Worm (Caenorhabditis elegans) whole organism, L4 larva: ENCODE results near the gene R11G10.3.

Experiments used
- F26F4.8 ChIP-seq: fragments of 200-800 bp; sonication (Bioruptor generic); conservative IDR thresholded peaks from 2 replicates; pipeline ENCODE4 v1.3.6; 2022; ENCODE audit warnings: missing genetic modification characterization, missing compliant biosample characterization
- F44E2.7 ChIP-seq: fragments of 200-800 bp; sonication (Bioruptor generic); IDR thresholded peaks from 2 replicates; pipeline ENCODE4 v2.1.2; 2022; ENCODE audit warnings: missing genetic modification characterization, missing compliant biosample characterization
- Y48G9A.11 ChIP-seq: fragments of 200-800 bp; sonication (Bioruptor generic); IDR thresholded peaks from 2 replicates; pipeline ENCODE4 v1.3.6; 2022; ENCODE audit warnings: missing genetic modification reagents, missing genetic modification characterization, missing compliant biosample characterization
- arid-1 ChIP-seq: fragments of 200-800 bp; sonication (Bioruptor generic); conservative IDR thresholded peaks from 2 replicates; pipeline ENCODE4 v1.3.6; 2022; ENCODE audit warnings: missing genetic modification reagents, missing genetic modification characterization, missing compliant biosample characterization
- attf-4 ChIP-seq: sonication (generic microtip); optimal IDR thresholded peaks from 3 replicates; lab custom pipeline; 2017; ENCODE audit warnings: missing biosample characterization, missing genetic modification characterization
- ceh-20 ChIP-seq: fragments of 200-800 bp; sonication (Bioruptor generic); IDR thresholded peaks from 2 replicates; pipeline ENCODE4 v1.3.6; 2022; ENCODE audit warnings: missing genetic modification reagents, missing genetic modification characterization, missing compliant biosample characterization
- cey-2 ChIP-seq: sonication (generic microtip); optimal IDR thresholded peaks from 3 replicates; lab custom pipeline; 2017; ENCODE audit warnings: missing genetic modification characterization, mild to moderate bottlenecking, missing compliant biosample characterization, antibody characterized with exemption, borderline replicate concordance; ENCODE audit not compliant: insufficient read depth
- daf-12 ChIP-seq: fragments of 150-350 bp; optimal IDR thresholded peaks from 2 replicates; lab custom pipeline; 2014; ENCODE audit warnings: missing biosample characterization, missing genetic modification reagents, missing genetic modification characterization
- daf-16 ChIP-seq, 3 experiments: sonication (generic microtip); optimal IDR thresholded peaks; 2 replicates each; lab custom pipeline; 2016 to 2017; ENCODE audit warnings: missing genetic modification characterization in 3 of 3, missing genetic modification reagents in 3 of 3, mild to moderate bottlenecking in 2 of 3, missing compliant biosample characterization in 2 of 3, missing biosample characterization in 1 of 3, moderate library complexity in 1 of 3
- dmd-6 ChIP-seq: fragments of 200-800 bp; sonication (Bioruptor generic); IDR thresholded peaks from 2 replicates; pipeline ENCODE4 v1.3.6; 2022; ENCODE audit warnings: missing genetic modification reagents, missing genetic modification characterization, missing compliant biosample characterization
- dpl-1 ChIP-seq: fragments of 150-350 bp; optimal IDR thresholded peaks from 2 replicates; lab custom pipeline; 2014; ENCODE audit warnings: missing biosample characterization, missing genetic modification reagents, missing genetic modification characterization
- dve-1 ChIP-seq: sonication (generic microtip); optimal IDR thresholded peaks from 2 replicates; lab custom pipeline; 2017; ENCODE audit warnings: antibody characterized with exemption, mild to moderate bottlenecking, missing genetic modification characterization, missing compliant biosample characterization; ENCODE audit not compliant: insufficient read depth
- egl-43 ChIP-seq: fragments of 200-800 bp; sonication (Bioruptor generic); IDR thresholded peaks from 2 replicates; pipeline ENCODE4 v1.3.6; 2022; ENCODE audit warnings: missing genetic modification reagents, missing genetic modification characterization, missing compliant biosample characterization
- hif-1 ChIP-seq, 2 experiments: sonication (generic microtip); optimal IDR thresholded peaks; 2 replicates each; lab custom pipeline; 2016 to 2017; ENCODE audit warnings: missing compliant biosample characterization in 2 of 2, missing genetic modification characterization in 2 of 2, missing genetic modification reagents in 2 of 2, missing genotype in 2 of 2, mild to moderate bottlenecking in 1 of 2
- hlh-11 ChIP-seq: fragments of 200-800 bp; sonication (Bioruptor generic); optimal IDR thresholded peaks from 2 replicates; lab custom pipeline; 2018; ENCODE audit warnings: mild to moderate bottlenecking, missing genetic modification characterization, missing compliant biosample characterization
- jun-1 ChIP-seq: fragments of 150-350 bp; optimal IDR thresholded peaks from 2 replicates; lab custom pipeline; 2014; ENCODE audit warnings: missing biosample characterization, missing genetic modification reagents, missing genetic modification characterization
- lim-7 ChIP-seq: fragments of 200-800 bp; sonication (Bioruptor generic); IDR thresholded peaks from 2 replicates; pipeline ENCODE4 v1.3.6; 2022; ENCODE audit warnings: missing genetic modification characterization, missing compliant biosample characterization
- lin-1 ChIP-seq: fragments of 200-800 bp; sonication (Bioruptor generic); IDR thresholded peaks from 2 replicates; pipeline ENCODE4 v1.3.6; 2022; ENCODE audit warnings: missing genetic modification reagents, missing genetic modification characterization, missing compliant biosample characterization
- lin-13 ChIP-seq: fragments of 150-350 bp; optimal IDR thresholded peaks from 2 replicates; lab custom pipeline; 2014; ENCODE audit warnings: missing biosample characterization, missing genetic modification reagents, missing genetic modification characterization
- lir-3 ChIP-seq: sonication (generic microtip); optimal IDR thresholded peaks from 2 replicates; lab custom pipeline; 2016; ENCODE audit warnings: mild to moderate bottlenecking, missing genetic modification characterization, missing compliant biosample characterization
- nhr-10 ChIP-seq: fragments of 150-350 bp; optimal IDR thresholded peaks from 2 replicates; lab custom pipeline; 2014; ENCODE audit warnings: missing biosample characterization, missing genetic modification characterization
- nhr-102 ChIP-seq: sonication (generic microtip); optimal IDR thresholded peaks from 2 replicates; lab custom pipeline; 2016; ENCODE audit warnings: mild to moderate bottlenecking, missing genetic modification characterization, moderate library complexity, missing compliant biosample characterization
- nhr-111 ChIP-seq: fragments of 200-800 bp; sonication (Bioruptor generic); optimal IDR thresholded peaks from 2 replicates; lab custom pipeline; 2018; ENCODE audit warnings: mild to moderate bottlenecking, missing genetic modification characterization, missing compliant biosample characterization
- nhr-6 ChIP-seq: fragments of 150-350 bp; optimal IDR thresholded peaks from 2 replicates; lab custom pipeline; 2014; ENCODE audit warnings: missing biosample characterization, missing genetic modification characterization
- pha-4 ChIP-seq, 2 experiments: fragments of 150-350 bp in 1 of 2; fragments of 200-800 bp in 1 of 2; sonication (Bioruptor generic) in 1 of 2; IDR thresholded peaks in 1 of 2; optimal IDR thresholded peaks in 1 of 2; 2 replicates each; pipeline versions ENCODE4 v1.3.6 to Lab custom; 2014 to 2022; ENCODE audit warnings: missing genetic modification characterization in 2 of 2, missing genetic modification reagents in 2 of 2, missing biosample characterization in 1 of 2, missing compliant biosample characterization in 1 of 2
- rbr-2 ChIP-seq: sonication (generic microtip); optimal IDR thresholded peaks from 2 replicates; lab custom pipeline; 2016; ENCODE audit warnings: missing genotype, missing genetic modification characterization, missing compliant biosample characterization
- sdz-12 ChIP-seq: fragments of 200-800 bp; sonication (Bioruptor generic); optimal IDR thresholded peaks from 2 replicates; lab custom pipeline; 2018; ENCODE audit warnings: mild to moderate bottlenecking, missing genetic modification characterization, missing compliant biosample characterization
- snpc-1.2 ChIP-seq: fragments of 200-800 bp; sonication (Bioruptor generic); IDR thresholded peaks from 2 replicates; pipeline ENCODE4 v1.3.6; 2022; ENCODE audit warnings: missing genetic modification reagents, missing genetic modification characterization, missing compliant biosample characterization
- tra-1 ChIP-seq: fragments of 200-800 bp; sonication (Bioruptor generic); IDR thresholded peaks from 2 replicates; pipeline ENCODE4 v1.3.6; 2022; ENCODE audit warnings: missing genetic modification reagents, missing genetic modification characterization, missing compliant biosample characterization
- unc-39 ChIP-seq: sonication (generic microtip); optimal IDR thresholded peaks from 2 replicates; lab custom pipeline; 2017; ENCODE audit warnings: missing biosample characterization, missing genetic modification characterization
- unc-62 ChIP-seq, 3 experiments: fragments of 150-350 bp in 1 of 3; sonication (generic microtip); optimal IDR thresholded peaks in 2 of 3; peaks in 1 of 3; 1 replicate in 1 of 3; 2 replicates in 2 of 3; lab custom pipeline; 2014 to 2017; ENCODE audit warnings: missing biosample characterization in 3 of 3, missing genetic modification characterization in 3 of 3, missing genetic modification reagents in 3 of 3, missing genotype in 1 of 3
- zip-2 ChIP-seq: fragments of 150-350 bp; optimal IDR thresholded peaks from 2 replicates; lab custom pipeline; 2014; ENCODE audit warnings: missing biosample characterization, missing genetic modification characterization
- ztf-11 ChIP-seq: fragments of 150-350 bp; optimal IDR thresholded peaks from 2 replicates; lab custom pipeline; 2014; ENCODE audit warnings: missing biosample characterization, missing genetic modification characterization

R11G10.3 gene

DNA sequence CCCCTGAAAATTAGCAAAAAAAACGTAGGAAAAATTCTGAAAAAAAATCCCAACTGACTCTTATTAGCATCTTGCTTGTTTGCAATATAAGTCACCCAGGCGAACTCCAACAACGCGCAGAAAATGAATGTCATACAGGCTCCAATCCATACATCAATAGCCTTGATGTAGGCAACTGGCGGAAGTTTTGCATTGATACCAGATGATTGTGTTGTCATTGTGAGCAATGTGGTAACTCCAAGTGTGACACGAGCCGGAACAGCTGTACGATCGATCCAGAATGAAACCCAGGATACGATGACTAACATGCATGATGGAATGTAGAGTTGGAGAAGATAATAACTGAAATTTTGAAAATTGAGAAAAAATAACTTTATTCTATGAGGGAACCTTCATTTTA lies 24.1 kb upstream of the R11G10.3 start:
- TF ChIP-seq cey-2 (tag; lab: Kevin White, UChicago) (no peak), hif-1 (tag; optimal IDR thresholded peaks at IDR 0.05; lab: Kevin White, UChicago) (no peak), lir-3 (tag; lab: Kevin White, UChicago) (no peak), daf-16 (GFP tag; optimal IDR thresholded peaks at IDR 0.05; lab: Kevin White, UChicago) (no peak), daf-16 (tag; optimal IDR thresholded peaks at IDR 0.05; lab: Kevin White, UChicago) (no peak), unc-62 (GFP tag; optimal IDR thresholded peaks at IDR 0.05 in 1 of 2; lab: Kevin White, UChicago) (peak in 1 of 2 experiments; percentile 95), unc-62 (tag; optimal IDR thresholded peaks at IDR 0.05; lab: Kevin White, UChicago) (no peak)

- TF ChIP-seq pha-4 (GFP tag; IDR thresholded peaks at IDR 0.05; lab: Robert Waterston, UW), result no peak
- no peak for TF ChIP-seq pha-4 (tag; optimal IDR thresholded peaks at IDR 0.05; lab: Kevin White, UChicago)
- no peak for TF ChIP-seq ztf-11
- no peak for TF ChIP-seq snpc-1.2
These were observed 17.0 kb upstream of the R11G10.3 start, which contains the start of gene R11G10.4 for ce11 chrV:13506321-13506720. Gene R11G10.4 (plus strand): TSS chrV:13506621.

DNA sequence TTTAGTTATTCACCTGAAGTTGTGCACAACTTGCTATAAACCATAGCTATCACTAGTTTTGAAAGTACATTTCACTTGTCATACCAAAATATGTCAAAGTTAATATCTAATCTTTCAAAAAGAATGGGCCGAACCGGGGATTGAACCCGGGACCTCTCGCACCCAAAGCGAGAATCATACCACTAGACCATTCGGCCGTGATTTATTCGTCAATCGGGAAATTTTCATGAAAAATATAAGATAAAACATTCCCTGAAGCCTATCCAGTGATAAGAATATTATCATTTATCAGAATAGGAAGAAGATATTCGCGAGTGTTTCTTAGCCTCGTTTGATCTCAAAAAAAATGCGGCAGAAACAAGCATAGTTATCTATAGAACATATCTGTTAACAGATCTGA lies 16.2 kb upstream of the R11G10.3 start:
- TF ChIP-seq F26F4.8 (GFP tag; lab: Robert Waterston, UW), result 0 out of 2 replicates have a peak, but pooled peaks have one; percentile 10

DNA sequence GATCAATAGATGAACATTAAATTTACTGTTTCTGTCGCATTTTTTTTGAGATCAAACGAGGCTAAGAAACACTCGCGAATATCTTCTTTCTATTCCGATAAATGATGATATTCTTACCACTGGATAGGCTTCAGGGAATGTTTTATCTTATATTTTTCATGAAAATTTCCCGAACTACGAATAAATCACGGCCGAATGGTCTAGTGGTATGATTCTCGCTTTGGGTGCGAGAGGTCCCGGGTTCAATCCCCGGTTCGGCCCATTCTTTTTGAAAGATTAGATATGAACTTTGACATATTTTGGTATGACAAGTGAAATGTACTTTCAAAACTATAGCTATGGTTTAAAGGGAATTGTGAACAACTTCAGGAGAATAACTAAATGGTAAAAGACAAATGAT lies 13.8 kb upstream of the R11G10.3 start:
- 0 out of 2 replicates have a peak, but pooled peaks have one; percentile 34 for TF ChIP-seq lim-7 (GFP tag; lab: Robert Waterston, UW)

ce11 chrV:13511618-13512017 lies 11.7 kb upstream of the R11G10.3 start, which contains the start of gene avr-15:
Gene avr-15 (minus strand): TSS chrV:13511718.
- TF ChIP-seq arid-1, result no peak
- no peak for TF ChIP-seq rbr-2 (tag; lab: Kevin White, UChicago)
- TF ChIP-seq nhr-10, result no peak
- TF ChIP-seq dve-1 (tag; lab: Kevin White, UChicago), result no peak
- no peak for TF ChIP-seq zip-2 (tag; lab: Kevin White, UChicago)
- TF ChIP-seq attf-4 (tag; lab: Kevin White, UChicago), result no peak

- TF ChIP-seq hlh-11 (no peak), lim-7 (GFP tag; lab: Robert Waterston, UW) (no peak), unc-62 (GFP tag; optimal IDR thresholded peaks at IDR 0.05 in 1 of 2; lab: Kevin White, UChicago) (peak in 1 of 2 experiments; percentile 93), unc-62 (tag; optimal IDR thresholded peaks at IDR 0.05; lab: Kevin White, UChicago) (no peak), dpl-1 (GFP tag; lab: Kevin White, UChicago) (no peak), lin-13 (GFP tag; lab: Kevin White, UChicago) (no peak)
- TF ChIP-seq, all 104 proteins: peak for 1
These were observed 10.8 kb upstream of the R11G10.3 start for ce11 chrV:13512515-13512914.

DNA sequence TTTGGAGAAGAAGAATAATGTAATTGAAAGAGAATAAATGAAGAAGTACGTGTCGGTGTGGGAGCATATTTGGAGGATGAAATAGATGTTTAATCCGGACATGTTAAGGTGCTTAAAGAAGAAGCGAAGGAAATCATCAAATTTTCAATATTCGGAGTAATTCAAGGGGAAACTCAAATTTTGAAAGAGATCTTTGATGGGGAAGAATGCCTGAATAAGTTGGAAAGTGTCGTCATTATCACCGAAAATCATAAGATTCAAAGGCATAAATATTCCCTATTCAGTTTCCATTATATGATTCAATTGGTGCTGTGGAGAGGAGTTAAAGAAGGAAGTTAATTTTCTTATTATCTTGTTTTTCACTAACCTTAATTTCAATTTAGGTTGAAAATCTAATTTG lies 8.2 kb upstream of the R11G10.3 start, which contains the start of gene semi-1:
semi-1 (minus strand) TSS at position 101 of the 400 bp plus-strand sequence.
- TF ChIP-seq egl-43 (GFP tag; lab: Robert Waterston, UW), result no peak
- TF ChIP-seq, all 104 proteins: peak for 0

DNA sequence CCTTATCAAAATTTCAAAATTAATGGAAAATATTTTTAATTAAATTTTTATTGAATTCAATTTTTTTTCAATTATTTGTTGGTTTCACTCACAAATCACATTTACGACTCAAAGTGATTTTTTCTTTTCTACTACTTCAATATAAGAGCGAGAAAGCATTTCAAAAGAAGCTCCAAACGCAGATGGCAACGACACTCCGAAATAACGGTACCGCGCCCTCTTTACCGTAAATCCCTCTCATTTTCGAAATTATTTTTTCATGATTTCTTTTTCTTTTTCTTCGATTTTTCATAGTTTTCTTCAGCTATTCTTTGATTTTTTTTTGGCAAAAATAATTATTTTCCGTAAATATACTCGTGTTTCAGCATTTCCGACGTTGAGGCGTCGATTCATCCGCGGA lies 3.9 kb downstream of the R11G10.3 start:
- TF ChIP-seq Y48G9A.11 (GFP tag; lab: Robert Waterston, UW), result peak; percentile 98

DNA sequence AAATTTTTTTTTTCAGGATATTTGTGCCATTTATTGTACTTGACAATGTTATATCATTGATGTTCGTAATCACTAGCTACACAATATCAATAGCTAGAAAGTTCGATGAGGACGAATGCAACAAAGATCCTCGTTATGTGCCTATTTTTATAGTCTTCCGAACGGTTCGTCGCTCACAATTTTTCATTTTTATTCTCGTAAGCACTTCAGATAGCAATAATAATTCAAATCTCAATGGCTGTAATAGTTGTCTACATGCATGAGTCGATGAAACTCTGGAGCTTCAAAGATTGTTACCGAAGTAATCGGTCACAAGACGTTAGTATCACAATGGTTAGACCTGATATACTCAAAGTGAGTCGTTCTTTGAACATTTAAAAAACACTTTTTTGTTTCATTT lies 5.9 kb downstream of the R11G10.3 start:
- TF ChIP-seq sdz-12 (GFP tag; lab: Kevin White, UChicago), result no peak
- no peak for TF ChIP-seq F44E2.7
- no peak for TF ChIP-seq ceh-20 (GFP tag; lab: Robert Waterston, UW)
- TF ChIP-seq dmd-6 (GFP tag; lab: Robert Waterston, UW), result no peak
- peak; percentile 25 for TF ChIP-seq nhr-6 (tag; lab: Kevin White, UChicago)
- no peak for TF ChIP-seq unc-39 (tag; lab: Kevin White, UChicago)
- TF ChIP-seq nhr-111, result no peak
- no peak for TF ChIP-seq lin-1 (GFP tag; lab: Robert Waterston, UW)
- TF ChIP-seq daf-12, result no peak
- TF ChIP-seq tra-1 (GFP tag; lab: Robert Waterston, UW), result no peak
- no peak for TF ChIP-seq dpl-1 (GFP tag; lab: Kevin White, UChicago)
- TF ChIP-seq nhr-102 (tag; lab: Kevin White, UChicago), result peak; percentile 70
- no peak for TF ChIP-seq ztf-11
- TF ChIP-seq rbr-2 (tag; lab: Kevin White, UChicago), result no peak
- no peak for TF ChIP-seq jun-1 (tag; lab: Kevin White, UChicago)
- TF ChIP-seq cey-2 (tag; lab: Kevin White, UChicago), result no peak
